Worm (Caenorhabditis elegans) whole organism, L1 larva: ENCODE results near the gene xbx-9.

ENCODE experiments used
- lin-13 ChIP-seq: fragments of 150-350 bp; optimal IDR thresholded peaks from 2 replicates; lab custom pipeline; 2014; ENCODE audit warnings: missing biosample characterization, missing genetic modification reagents, missing genetic modification characterization
- mef-2 ChIP-seq: fragments of 150-350 bp; optimal IDR thresholded peaks from 2 replicates; lab custom pipeline; 2014; ENCODE audit warnings: missing biosample characterization, missing genetic modification characterization
- nhr-77 ChIP-seq: fragments of 150-350 bp; optimal IDR thresholded peaks from 2 replicates; lab custom pipeline; 2014; ENCODE audit warnings: missing biosample characterization, missing genetic modification characterization
- snu-23 ChIP-seq: sonication (generic microtip); optimal IDR thresholded peaks from 2 replicates; lab custom pipeline; 2016; ENCODE audit warnings: missing genetic modification characterization, missing compliant biosample characterization
- unc-30 ChIP-seq: sonication (generic microtip); optimal IDR thresholded peaks from 2 replicates; lab custom pipeline; 2017; ENCODE audit warnings: missing biosample characterization, missing genetic modification characterization
- unc-62 ChIP-seq: fragments of 150-350 bp; optimal IDR thresholded peaks from 2 replicates; lab custom pipeline; 2014; ENCODE audit warnings: missing biosample characterization, missing genetic modification reagents, missing genetic modification characterization

- TF ChIP-seq snu-23 (GFP tag; lab: Kevin White, UChicago) (no peak), unc-30 (tag; lab: Kevin White, UChicago) (no peak), lin-13 (GFP tag; lab: Kevin White, UChicago) (no peak), nhr-77 (no peak), mef-2 (tag; lab: Kevin White, UChicago) (no peak), unc-62 (GFP tag; lab: Kevin White, UChicago) (no peak)
These were observed 36.6 kb upstream of the xbx-9 start, which contains the start of gene istr-1 for ce11 chrV:12697364-12697901.
